Worm (Caenorhabditis elegans) whole organism, L4/young adult: ENCODE measurements around the gene T08B6.1.

Source experiments
- W03F9.2 ChIP-seq: fragments of 150-350 bp; optimal IDR thresholded peaks from 2 replicates; lab custom pipeline; 2014; ENCODE audit warnings: missing biosample characterization, missing genetic modification characterization
- dao-5 ChIP-seq: sonication (generic microtip); optimal IDR thresholded peaks from 2 replicates; lab custom pipeline; 2016; ENCODE audit warnings: missing genotype, missing genetic modification characterization, moderate library complexity, missing compliant biosample characterization
- him-1 ChIP-seq: sonication (generic microtip); optimal IDR thresholded peaks from 2 replicates; lab custom pipeline; 2016; ENCODE audit warnings: missing genotype, missing genetic modification reagents, missing genetic modification characterization, missing compliant biosample characterization

- TF ChIP-seq dao-5 (tag; lab: Kevin White, UChicago) (no peak), him-1 (tag; lab: Kevin White, UChicago) (no peak), W03F9.2 (no peak)
These were observed 10.1 kb downstream of the T08B6.1 start, which contains the start of gene str-170 for ce11 chrIV:4877102-4877501.
